Fruit fly (Drosophila melanogaster) whole organism, wandering third instar larva: ENCODE measurements around the gene CG43339.
A peak's percentile ranks its signal among the peaks of the same experiment; 100 is the strongest.

Experiments used
- Abd-B ChIP-seq: fragments of >200 bp; optimal IDR thresholded peaks from 2 replicates; lab custom pipeline; 2017; ENCODE audit warnings: missing biosample characterization, missing genetic modification characterization
- CG32264 ChIP-seq: fragments of 200-800 bp; sonication (Bioruptor generic); optimal IDR thresholded peaks from 2 replicates; lab custom pipeline; 2016; ENCODE audit warnings: missing biosample characterization, missing genetic modification characterization
- CG9705 ChIP-seq: fragments of 200-800 bp; sonication (Bioruptor generic); optimal IDR thresholded peaks from 2 replicates; lab custom pipeline; 2018; ENCODE audit warnings: missing biosample characterization, mild to moderate bottlenecking, missing genetic modification characterization
- CrebA ChIP-seq: fragments of 200-800 bp; sonication (Bioruptor generic); optimal IDR thresholded peaks from 2 replicates; lab custom pipeline; 2016; ENCODE audit warnings: missing biosample characterization, mild to moderate bottlenecking, missing genetic modification characterization, borderline replicate concordance
- Dfd ChIP-seq: fragments of >200 bp; optimal IDR thresholded peaks from 2 replicates; lab custom pipeline; 2017; ENCODE audit warnings: missing biosample characterization, missing genetic modification characterization
- Dif ChIP-seq: fragments of 200-275, 200-300 bp; sonication (Bioruptor generic); optimal IDR thresholded peaks from 2 replicates; lab custom pipeline; 2018; ENCODE audit warnings: missing biosample characterization, missing genetic modification characterization; ENCODE audit not compliant: partially characterized antibody
- HLH106 ChIP-seq: fragments of 200-800 bp; optimal IDR thresholded peaks from 3 replicates; lab custom pipeline; 2019; ENCODE audit warnings: missing biosample characterization, mild to moderate bottlenecking, missing genetic modification characterization, moderate library complexity
- Hnf4 ChIP-seq: fragments of 200-800 bp; sonication (Bioruptor generic); optimal IDR thresholded peaks from 2 replicates; lab custom pipeline; 2016; ENCODE audit warnings: missing biosample characterization, mild to moderate bottlenecking, missing genetic modification characterization
- Hr78 ChIP-seq: fragments of >200 bp; optimal IDR thresholded peaks from 2 replicates; lab custom pipeline; 2017; ENCODE audit warnings: missing biosample characterization, missing genetic modification characterization
- Hr83 ChIP-seq: fragments of 200-300 bp; sonication (Bioruptor generic); optimal IDR thresholded peaks from 2 replicates; lab custom pipeline; 2016; ENCODE audit warnings: missing biosample characterization, mild to moderate bottlenecking, missing genetic modification characterization, moderate library complexity; ENCODE audit not compliant: poor library complexity, severe bottlenecking
- Jra ChIP-seq: sonication (Bioruptor generic); optimal IDR thresholded peaks from 2 replicates; lab custom pipeline; 2016; ENCODE audit warnings: missing biosample characterization, missing genetic modification characterization
- Mio ChIP-seq: sonication (Bioruptor generic); optimal IDR thresholded peaks from 2 replicates; lab custom pipeline; 2016; ENCODE audit warnings: missing biosample characterization, missing genetic modification characterization
- Myc ChIP-seq: fragments of >200 bp; optimal IDR thresholded peaks from 2 replicates; lab custom pipeline; 2017
- OdsH ChIP-seq: fragments of 200-800 bp; sonication (Bioruptor generic); optimal IDR thresholded peaks from 2 replicates; lab custom pipeline; 2016; ENCODE audit warnings: missing biosample characterization, mild to moderate bottlenecking, missing genetic modification characterization
- Rel ChIP-seq, 2 experiments: fragments of 200-800 bp; sonication (Bioruptor generic) in 1 of 2; optimal IDR thresholded peaks; 2 replicates in 1 of 2; 3 replicates in 1 of 2; lab custom pipeline; 2016 to 2019; ENCODE audit warnings: mild to moderate bottlenecking in 2 of 2, missing biosample characterization in 2 of 2, missing genetic modification characterization in 2 of 2, moderate library complexity in 1 of 2
- Sp1 ChIP-seq: fragments of 200-800 bp; sonication (Bioruptor generic); optimal IDR thresholded peaks from 3 replicates; lab custom pipeline; 2019; ENCODE audit warnings: missing biosample characterization, mild to moderate bottlenecking, missing genetic modification characterization, moderate library complexity
- Vsx2 ChIP-seq: fragments of 200-300, 225-300 bp; sonication (Bioruptor generic); optimal IDR thresholded peaks from 2 replicates; lab custom pipeline; 2018; ENCODE audit warnings: missing biosample characterization, missing genetic modification characterization; ENCODE audit not compliant: partially characterized antibody
- br ChIP-seq: fragments of 200-800 bp; sonication (Bioruptor generic); optimal IDR thresholded peaks from 2 replicates; lab custom pipeline; 2016; ENCODE audit warnings: missing biosample characterization, missing genetic modification characterization
- brk ChIP-seq: fragments of 200-800 bp; sonication (Bioruptor generic); optimal IDR thresholded peaks from 2 replicates; lab custom pipeline; 2016; ENCODE audit warnings: missing biosample characterization, mild to moderate bottlenecking, missing genetic modification characterization
- dl ChIP-seq, 2 experiments: fragments of 175-275, 200-275 bp in 1 of 2; fragments of 200-275 bp in 1 of 2; sonication (Bioruptor generic); optimal IDR thresholded peaks; lab custom pipeline; 2018; ENCODE audit warnings: mild to moderate bottlenecking in 2 of 2, missing biosample characterization in 2 of 2, missing genetic modification characterization in 2 of 2, moderate library complexity in 2 of 2; ENCODE audit not compliant: partially characterized antibody in 2 of 2, insufficient read depth in 1 of 2
- dmrt93B ChIP-seq: fragments of 200-800 bp; sonication (Bioruptor generic); optimal IDR thresholded peaks from 2 replicates; lab custom pipeline; 2018; ENCODE audit warnings: missing biosample characterization, mild to moderate bottlenecking, missing genetic modification characterization
- dsf ChIP-seq: sonication (Bioruptor generic); optimal IDR thresholded peaks from 2 replicates; lab custom pipeline; 2016; ENCODE audit warnings: missing biosample characterization, missing genetic modification characterization, borderline replicate concordance
- ey ChIP-seq: fragments of 200-800 bp; sonication (Bioruptor generic); optimal IDR thresholded peaks from 2 replicates; lab custom pipeline; 2016; ENCODE audit warnings: missing biosample characterization, missing genetic modification characterization
- fru ChIP-seq: fragments of 200-800 bp; sonication (Bioruptor generic); optimal IDR thresholded peaks from 3 replicates; lab custom pipeline; 2016; ENCODE audit warnings: missing biosample characterization, mild to moderate bottlenecking, missing genetic modification characterization
- h ChIP-seq: fragments of 200-800 bp; sonication (Bioruptor generic); optimal IDR thresholded peaks from 3 replicates; lab custom pipeline; 2016; ENCODE audit warnings: missing biosample characterization, mild to moderate bottlenecking, missing genetic modification characterization
- jim ChIP-seq: fragments of 175-275, 200-325 bp; sonication (Bioruptor generic); optimal IDR thresholded peaks from 2 replicates; lab custom pipeline; 2016; ENCODE audit warnings: missing biosample characterization, mild to moderate bottlenecking, missing genetic modification characterization
- lola ChIP-seq: fragments of >200 bp; optimal IDR thresholded peaks from 2 replicates; lab custom pipeline; 2017; ENCODE audit warnings: missing biosample characterization, missing genetic modification characterization
- psq ChIP-seq: fragments of 200-800 bp; sonication (Bioruptor generic); optimal IDR thresholded peaks from 3 replicates; lab custom pipeline; 2017; ENCODE audit warnings: missing biosample characterization, mild to moderate bottlenecking, missing genetic modification characterization, moderate library complexity
- rgr ChIP-seq: fragments of 200-800 bp; sonication (Bioruptor generic); optimal IDR thresholded peaks from 3 replicates; lab custom pipeline; 2016; ENCODE audit warnings: missing biosample characterization, mild to moderate bottlenecking, missing genetic modification characterization
- sage ChIP-seq: fragments of 200-800 bp; sonication (Bioruptor generic); optimal IDR thresholded peaks from 2 replicates; lab custom pipeline; 2016; ENCODE audit warnings: missing biosample characterization, mild to moderate bottlenecking, missing genetic modification characterization
- sv ChIP-seq: fragments of 200-800 bp; sonication (Bioruptor generic); optimal IDR thresholded peaks from 3 replicates; lab custom pipeline; 2016; ENCODE audit warnings: missing biosample characterization, missing genetic modification characterization
- tai ChIP-seq: sonication (Bioruptor generic); optimal IDR thresholded peaks from 2 replicates; lab custom pipeline; 2016; ENCODE audit warnings: missing biosample characterization, missing genetic modification characterization
- usp ChIP-seq: fragments of >200 bp; optimal IDR thresholded peaks from 2 replicates; lab custom pipeline; 2017; ENCODE audit warnings: missing biosample characterization, missing genetic modification characterization
- woc ChIP-seq: sonication (Bioruptor generic); optimal IDR thresholded peaks from 2 replicates; lab custom pipeline; 2016; ENCODE audit warnings: missing biosample characterization, mild to moderate bottlenecking, missing genetic modification characterization

CG43339 gene

DNA sequence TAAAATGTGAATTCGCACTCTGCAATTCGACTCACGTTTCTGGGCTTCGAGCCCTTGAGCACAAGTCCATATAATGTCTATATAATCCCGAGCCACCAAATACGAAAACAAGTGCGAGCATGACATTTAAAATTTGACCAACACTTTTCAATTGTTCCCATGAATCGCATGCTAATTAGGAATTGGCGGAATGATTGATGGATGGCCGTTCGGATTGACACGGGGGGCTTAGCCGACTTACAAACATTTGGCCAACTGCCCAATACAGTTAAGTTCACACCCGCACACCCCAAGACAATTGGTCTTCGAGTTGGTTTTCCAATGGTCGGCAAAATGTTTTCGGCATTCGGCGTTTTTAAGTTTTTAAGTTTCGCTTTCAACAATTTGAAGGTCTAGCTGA lies 32.0 kb downstream of the CG43339 start:
- no peak for TF ChIP-seq lola (GFP tag; lab: Kevin White, UChicago)
- no peak for TF ChIP-seq Mio (GFP tag; lab: Kevin White, UChicago)
- TF ChIP-seq h (GFP tag; lab: Kevin White, UChicago), result no peak
- TF ChIP-seq Dfd (GFP tag; lab: Kevin White, UChicago), result no peak
- TF ChIP-seq CG32264, result no peak
- no peak for TF ChIP-seq brk
- TF ChIP-seq Hnf4, result no peak
- no peak for TF ChIP-seq fru (GFP tag; lab: Kevin White, UChicago)
- no peak for TF ChIP-seq Vsx2
- TF ChIP-seq Hr83, result no peak
- no peak for TF ChIP-seq rgr (GFP tag; lab: Kevin White, UChicago)
- TF ChIP-seq jim (GFP tag; lab: Kevin White, UChicago), result no peak
- TF ChIP-seq dsf, result no peak
- TF ChIP-seq, all 38 proteins: peak for 0

DNA sequence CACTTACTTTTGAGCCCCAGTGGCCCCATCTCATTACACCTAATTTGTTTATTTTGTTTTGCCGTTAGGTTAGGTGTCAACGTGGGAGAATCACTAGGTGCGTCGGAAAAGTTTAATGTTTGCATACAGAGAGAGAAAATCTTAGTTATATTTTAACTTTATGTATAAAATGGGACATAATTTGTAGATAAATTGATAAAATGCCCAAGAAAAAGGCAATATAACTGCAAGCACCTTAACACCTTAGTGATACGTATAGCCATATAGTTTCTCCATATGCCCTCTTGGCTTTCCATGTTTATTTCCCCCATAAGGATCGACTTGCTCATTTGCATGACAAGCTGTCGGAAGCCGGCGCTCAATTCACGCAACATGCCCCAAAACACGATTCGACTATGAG lies 34.1 kb downstream of the CG43339 start:
- TF ChIP-seq psq (GFP tag; lab: Kevin White, UChicago) (no peak), Hr78 (no peak), Jra (GFP tag; lab: Kevin White, UChicago) (no peak), sage (GFP tag; lab: Kevin White, UChicago) (no peak), jim (GFP tag; lab: Kevin White, UChicago) (no peak)

DNA sequence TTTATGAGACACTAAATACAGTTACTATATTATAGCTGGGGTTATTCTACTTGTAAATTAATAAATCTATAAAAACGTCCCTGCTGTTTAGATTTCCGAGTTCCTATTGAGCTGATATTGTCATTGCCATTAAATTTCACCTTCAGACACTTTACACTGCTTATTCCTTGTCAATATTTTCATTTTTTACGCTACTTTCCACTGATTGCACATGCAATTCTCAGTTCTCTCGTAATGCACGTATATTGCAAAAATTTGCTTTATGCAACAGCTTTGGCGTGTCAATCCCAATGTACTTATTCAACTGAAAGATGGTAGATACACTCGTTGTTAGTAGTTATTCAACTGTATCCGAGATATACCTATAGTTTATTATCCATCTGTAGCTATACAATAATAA lies 40.7 kb downstream of the CG43339 start:
- no peak for TF ChIP-seq lola (GFP tag; lab: Kevin White, UChicago)
- TF ChIP-seq psq (GFP tag; lab: Kevin White, UChicago), result no peak
- TF ChIP-seq Mio (GFP tag; lab: Kevin White, UChicago), result no peak
- TF ChIP-seq rgr (GFP tag; lab: Kevin White, UChicago), result no peak
- TF ChIP-seq Rel (GFP tag; optimal IDR thresholded peaks at IDR 0.05; lab: Kevin White, UChicago), result no peak
- no peak for TF ChIP-seq Rel (tag; optimal IDR thresholded peaks at IDR 0.05; lab: Kevin White, UChicago)
- no peak for TF ChIP-seq Myc (lab: Kevin White, UChicago)
- TF ChIP-seq Abd-B (GFP tag; lab: Kevin White, UChicago), result no peak
- no peak for TF ChIP-seq Dfd (GFP tag; lab: Kevin White, UChicago)
- TF ChIP-seq Vsx2, result no peak
- TF ChIP-seq fru (GFP tag; lab: Kevin White, UChicago), result no peak
- TF ChIP-seq dmrt93B, result no peak
- TF ChIP-seq Dif (GFP tag; lab: Kevin White, UChicago), result no peak

- no peak for TF ChIP-seq dl (GFP tag; optimal IDR thresholded peaks at IDR 0.05; lab: Kevin White, UChicago; ENCODE audit: insufficient read depth in 1 of 2, partially characterized antibody in 2 of 2)
- no peak for TF ChIP-seq Rel (GFP tag; optimal IDR thresholded peaks at IDR 0.05; lab: Kevin White, UChicago)
- TF ChIP-seq Rel (tag; optimal IDR thresholded peaks at IDR 0.05; lab: Kevin White, UChicago), result peak; percentile 36
- TF ChIP-seq tai (GFP tag; lab: Kevin White, UChicago), result no peak
- no peak for TF ChIP-seq ey (GFP tag; lab: Kevin White, UChicago)
These were observed 42.4 kb downstream of the CG43339 start for dm6 chr2L:18630611-18631221.

DNA sequence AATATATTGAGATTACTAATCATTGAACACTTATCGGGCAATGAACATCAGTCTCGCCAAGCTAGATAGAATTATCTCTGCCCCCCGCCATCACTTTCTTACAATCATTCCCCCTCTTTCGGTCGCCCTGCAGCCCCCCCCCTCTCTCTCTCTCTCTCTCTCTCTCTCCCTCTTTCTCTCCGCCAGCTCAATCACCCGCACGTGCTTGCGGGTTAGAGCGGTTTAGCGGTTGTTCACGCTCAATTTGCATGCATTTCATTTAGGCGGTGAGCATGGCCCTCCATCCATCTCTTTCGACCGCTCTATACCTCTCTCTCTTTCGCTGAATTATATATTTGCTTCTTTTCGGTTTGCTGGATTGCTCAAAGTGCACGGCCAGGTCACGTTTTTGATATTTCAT lies 43.9 kb downstream of the CG43339 start:
- TF ChIP-seq Mio (GFP tag; lab: Kevin White, UChicago), result no peak
- no peak for TF ChIP-seq Rel (GFP tag; optimal IDR thresholded peaks at IDR 0.05; lab: Kevin White, UChicago)
- peak; percentile 36 for TF ChIP-seq Rel (tag; optimal IDR thresholded peaks at IDR 0.05; lab: Kevin White, UChicago)

dm6 chr2L:18628104-18628503 lies 45.0 kb downstream of the CG43339 start:
- peak; percentile 56 for TF ChIP-seq OdsH (GFP tag; lab: Kevin White, UChicago)
- TF ChIP-seq Mio (GFP tag; lab: Kevin White, UChicago), result no peak
- TF ChIP-seq br (GFP tag; lab: Kevin White, UChicago), result peak; percentile 64
- TF ChIP-seq Hnf4, result peak; percentile 41
- TF ChIP-seq Rel (GFP tag; optimal IDR thresholded peaks at IDR 0.05; lab: Kevin White, UChicago), result no peak
- no peak for TF ChIP-seq Rel (tag; optimal IDR thresholded peaks at IDR 0.05; lab: Kevin White, UChicago)
- TF ChIP-seq HLH106 (tag; lab: Kevin White, UChicago), result peak; percentile 54
- peak; percentile 42 for TF ChIP-seq woc
- no peak for TF ChIP-seq dl (GFP tag; optimal IDR thresholded peaks at IDR 0.05; lab: Kevin White, UChicago; ENCODE audit: insufficient read depth in 1 of 2, partially characterized antibody in 2 of 2)
- TF ChIP-seq usp, result no peak
- TF ChIP-seq psq (GFP tag; lab: Kevin White, UChicago), result peak; percentile 59
- TF ChIP-seq Jra (GFP tag; lab: Kevin White, UChicago), result no peak
- no peak for TF ChIP-seq Dfd (GFP tag; lab: Kevin White, UChicago)
- TF ChIP-seq CrebA (GFP tag; lab: Kevin White, UChicago), result no peak
- TF ChIP-seq Hr78, result no peak
- TF ChIP-seq dmrt93B, result peak; percentile 39
- no peak for TF ChIP-seq lola (GFP tag; lab: Kevin White, UChicago)
- peak; percentile 64 for TF ChIP-seq h (GFP tag; lab: Kevin White, UChicago)
- TF ChIP-seq Vsx2, result no peak
- no peak for TF ChIP-seq dsf
- TF ChIP-seq sv (GFP tag; lab: Kevin White, UChicago), result no peak
- TF ChIP-seq Dif (GFP tag; lab: Kevin White, UChicago), result no peak
- TF ChIP-seq Sp1 (GFP tag; lab: Kevin White, UChicago), result peak; percentile 64
- TF ChIP-seq fru (GFP tag; lab: Kevin White, UChicago), result peak; percentile 81
- no peak for TF ChIP-seq CG32264
- no peak for TF ChIP-seq Myc (lab: Kevin White, UChicago)
- no peak for TF ChIP-seq Hr83
- TF ChIP-seq CG9705 (GFP tag; lab: Kevin White, UChicago), result no peak
- TF ChIP-seq brk, result no peak
